Worm (Caenorhabditis elegans) whole organism, early embryonic: Measurements from ENCODE around the gene F07F6.4.

Experiments
- F13C5.2 ChIP-seq: sonication (generic microtip); optimal IDR thresholded peaks from 2 replicates; lab custom pipeline; 2017; ENCODE audit warnings: mild to moderate bottlenecking, missing genetic modification characterization, inconsistent platforms, missing compliant biosample characterization
- aly-1 ChIP-seq: sonication (generic microtip); optimal IDR thresholded peaks from 2 replicates; lab custom pipeline; 2016; ENCODE audit warnings: missing genetic modification characterization, missing compliant biosample characterization
- ama-1 ChIP-seq: fragments of 150-350 bp; optimal IDR thresholded peaks from 2 replicates; lab custom pipeline; 2014
- ceh-13 ChIP-seq: fragments of 200-800 bp; sonication (Bioruptor generic); optimal IDR thresholded peaks from 2 replicates; lab custom pipeline; 2018; ENCODE audit warnings: mild to moderate bottlenecking, missing genetic modification characterization, missing compliant biosample characterization
- ceh-36 ChIP-seq: sonication (generic microtip); optimal IDR thresholded peaks from 2 replicates; lab custom pipeline; 2016; ENCODE audit warnings: missing genetic modification characterization, inconsistent platforms, missing compliant biosample characterization
- ets-7 ChIP-seq: sonication (generic microtip); optimal IDR thresholded peaks from 2 replicates; lab custom pipeline; 2016; ENCODE audit warnings: missing genotype, missing genetic modification characterization, missing compliant biosample characterization
- hmbx-1 ChIP-seq: sonication (generic microtip); optimal IDR thresholded peaks from 2 replicates; lab custom pipeline; 2016; ENCODE audit warnings: mild to moderate bottlenecking, missing genetic modification characterization, missing compliant biosample characterization
- pes-1 ChIP-seq: fragments of 200-800 bp; sonication (Bioruptor generic); IDR thresholded peaks from 2 replicates; pipeline ENCODE4 v1.3.6; 2022; ENCODE audit warnings: missing genetic modification reagents, missing genetic modification characterization, missing compliant biosample characterization
- scrt-1 ChIP-seq: fragments of 200-800 bp; sonication (Bioruptor generic); IDR thresholded peaks from 2 replicates; pipeline ENCODE4 v1.3.6; 2022; ENCODE audit warnings: missing genetic modification characterization, missing compliant biosample characterization
- tbx-11 ChIP-seq: fragments of 200-800 bp; sonication (Bioruptor generic); IDR thresholded peaks from 2 replicates; pipeline ENCODE4 v1.3.6; 2022; ENCODE audit warnings: missing genetic modification characterization, missing compliant biosample characterization

DNA sequence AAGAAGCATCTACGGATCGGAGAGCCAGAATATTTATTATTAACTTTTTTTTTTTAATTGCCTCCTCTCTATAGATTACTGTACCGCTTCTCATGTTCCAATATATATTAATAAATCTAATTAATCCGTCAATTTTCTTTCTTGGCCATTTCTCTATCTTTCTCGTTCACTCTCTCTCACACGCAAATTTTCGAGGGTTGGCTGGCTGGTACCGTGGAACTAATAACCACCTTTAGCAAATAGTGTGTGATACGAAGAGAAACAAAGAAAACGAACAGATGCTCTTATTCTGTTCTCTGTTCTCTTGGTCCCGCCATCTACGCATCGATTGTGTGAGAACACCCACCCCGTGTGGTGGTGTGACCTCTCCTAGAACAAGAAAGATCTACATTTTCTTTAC, 11.1 kb downstream of the F07F6.4 start:
- TF ChIP-seq hmbx-1 (tag; lab: Kevin White, UChicago): no peak
- TF ChIP-seq ceh-13 (GFP tag; lab: Kevin White, UChicago): no peak
- no peak for TF ChIP-seq pes-1 (GFP tag; lab: Robert Waterston, UW)
- no peak for TF ChIP-seq ama-1 (lab: Kevin White, UChicago)
- no peak for TF ChIP-seq ceh-36 (tag; lab: Kevin White, UChicago)
- no peak for TF ChIP-seq tbx-11
- no peak for TF ChIP-seq F13C5.2
- no peak for TF ChIP-seq aly-1 (tag; lab: Kevin White, UChicago)
- no peak for TF ChIP-seq ets-7
- no peak for TF ChIP-seq scrt-1 (GFP tag; lab: Robert Waterston, UW)
